Worm (Caenorhabditis elegans) whole organism, L4 larva: ENCODE measurements around the gene K11H3.2.
A peak's percentile ranks its signal among the peaks of the same experiment; 100 is the strongest.

Source experiments
- D1046.2 ChIP-seq: fragments of 200-800 bp; sonication (Bioruptor generic); IDR thresholded peaks from 2 replicates; pipeline ENCODE4 v1.3.6; 2022; ENCODE audit warnings: missing genetic modification characterization, missing compliant biosample characterization
- F37D6.2 ChIP-seq: sonication (generic microtip); optimal IDR thresholded peaks from 2 replicates; lab custom pipeline; 2016; ENCODE audit warnings: mild to moderate bottlenecking, missing genetic modification characterization, missing compliant biosample characterization
- F49E8.2 ChIP-seq: sonication (generic microtip); optimal IDR thresholded peaks from 2 replicates; lab custom pipeline; 2016; ENCODE audit warnings: missing compliant biosample characterization, mild to moderate bottlenecking, missing genetic modification characterization, borderline replicate concordance
- R02D3.7 ChIP-seq: fragments of 150-350 bp; sonication (generic microtip); optimal IDR thresholded peaks from 3 replicates; lab custom pipeline; 2014; ENCODE audit warnings: missing biosample characterization, missing genetic modification characterization
- T26A8.4 ChIP-seq: fragments of 200-800 bp; sonication (Bioruptor generic); IDR thresholded peaks from 2 replicates; pipeline ENCODE4 v1.3.6; 2022; ENCODE audit warnings: missing genetic modification characterization, missing compliant biosample characterization
- Y75B8A.6 ChIP-seq: fragments of 200-800 bp; sonication (Bioruptor generic); IDR thresholded peaks from 2 replicates; pipeline ENCODE4 v1.3.6; 2022; ENCODE audit warnings: missing genetic modification reagents, missing genetic modification characterization, missing compliant biosample characterization
- ZK337.2 ChIP-seq: fragments of 200-800 bp; sonication (Bioruptor generic); IDR thresholded peaks from 2 replicates; pipeline ENCODE4 v1.3.6; 2022; ENCODE audit warnings: missing genetic modification reagents, missing genetic modification characterization, missing compliant biosample characterization
- aha-1 ChIP-seq: fragments of 150-350 bp; peaks from one replicate; lab custom pipeline; 2014; ENCODE audit warnings: missing biosample characterization, missing genetic modification characterization
- ama-1 ChIP-seq: fragments of 150-350 bp; optimal IDR thresholded peaks from 2 replicates; lab custom pipeline; 2014; ENCODE audit warnings: inconsistent platforms, mixed read lengths
- arid-1 ChIP-seq: fragments of 200-800 bp; sonication (Bioruptor generic); conservative IDR thresholded peaks from 2 replicates; pipeline ENCODE4 v1.3.6; 2022; ENCODE audit warnings: missing genetic modification reagents, missing genetic modification characterization, missing compliant biosample characterization
- ceh-28 ChIP-seq: fragments of 150-350 bp; optimal IDR thresholded peaks from 2 replicates; lab custom pipeline; 2014; ENCODE audit warnings: missing biosample characterization, missing genetic modification reagents, missing genetic modification characterization
- ces-1 ChIP-seq: fragments of 150-350 bp; sonication (generic microtip); optimal IDR thresholded peaks from 4 replicates; lab custom pipeline; 2014; ENCODE audit warnings: missing biosample characterization, missing genetic modification reagents, missing genetic modification characterization
- ctbp-1 ChIP-seq: fragments of 200-800 bp; sonication (Bioruptor generic); IDR thresholded peaks from 2 replicates; pipeline ENCODE4 v1.3.6; 2022; ENCODE audit warnings: missing genetic modification reagents, missing genetic modification characterization, missing compliant biosample characterization
- daf-12 ChIP-seq: fragments of 150-350 bp; optimal IDR thresholded peaks from 2 replicates; lab custom pipeline; 2014; ENCODE audit warnings: missing biosample characterization, missing genetic modification reagents, missing genetic modification characterization
- daf-19 ChIP-seq: fragments of 200-800 bp; sonication (Bioruptor generic); conservative IDR thresholded peaks from 2 replicates; pipeline ENCODE4 v1.3.6; 2022; ENCODE audit warnings: missing genetic modification characterization, missing compliant biosample characterization
- dmd-9 ChIP-seq: fragments of 200-800 bp; sonication (Bioruptor generic); IDR thresholded peaks from 2 replicates; pipeline ENCODE4 v1.3.6; 2022; ENCODE audit warnings: missing genetic modification reagents, missing genetic modification characterization, missing compliant biosample characterization
- dve-1 ChIP-seq: sonication (generic microtip); optimal IDR thresholded peaks from 2 replicates; lab custom pipeline; 2017; ENCODE audit warnings: antibody characterized with exemption, mild to moderate bottlenecking, missing genetic modification characterization, missing compliant biosample characterization; ENCODE audit not compliant: insufficient read depth
- egl-43 ChIP-seq: fragments of 200-800 bp; sonication (Bioruptor generic); IDR thresholded peaks from 2 replicates; pipeline ENCODE4 v1.3.6; 2022; ENCODE audit warnings: missing genetic modification reagents, missing genetic modification characterization, missing compliant biosample characterization
- fos-1 ChIP-seq: fragments of 150-350 bp; optimal IDR thresholded peaks from 2 replicates; lab custom pipeline; 2014; ENCODE audit warnings: missing biosample characterization, missing genetic modification characterization
- hlh-11 ChIP-seq: fragments of 200-800 bp; sonication (Bioruptor generic); optimal IDR thresholded peaks from 2 replicates; lab custom pipeline; 2018; ENCODE audit warnings: mild to moderate bottlenecking, missing genetic modification characterization, missing compliant biosample characterization
- hlh-30 ChIP-seq: sonication (generic microtip); optimal IDR thresholded peaks from 2 replicates; lab custom pipeline; 2017; ENCODE audit warnings: antibody characterized with exemption, mild to moderate bottlenecking, missing genetic modification characterization, missing compliant biosample characterization; ENCODE audit not compliant: insufficient read depth
- hmg-1.1 ChIP-seq: fragments of 200-800 bp; sonication (Bioruptor generic); IDR thresholded peaks from 2 replicates; pipeline ENCODE4 v1.3.6; 2022; ENCODE audit warnings: missing genetic modification reagents, missing genetic modification characterization, missing compliant biosample characterization
- lim-7 ChIP-seq: fragments of 200-800 bp; sonication (Bioruptor generic); IDR thresholded peaks from 2 replicates; pipeline ENCODE4 v1.3.6; 2022; ENCODE audit warnings: missing genetic modification characterization, missing compliant biosample characterization
- lin-13 ChIP-seq: fragments of 150-350 bp; optimal IDR thresholded peaks from 2 replicates; lab custom pipeline; 2014; ENCODE audit warnings: missing biosample characterization, missing genetic modification reagents, missing genetic modification characterization
- lin-29 ChIP-seq: fragments of 200-800 bp; sonication (Bioruptor generic); IDR thresholded peaks from 2 replicates; pipeline ENCODE4 v1.3.6; 2022; ENCODE audit warnings: missing genetic modification reagents, missing genetic modification characterization, missing compliant biosample characterization
- lin-38 ChIP-seq: fragments of 200-800 bp; sonication (Bioruptor generic); IDR thresholded peaks from 2 replicates; pipeline ENCODE4 v1.3.6; 2022; ENCODE audit warnings: missing genetic modification reagents, missing genetic modification characterization, missing compliant biosample characterization
- lir-3 ChIP-seq: sonication (generic microtip); optimal IDR thresholded peaks from 2 replicates; lab custom pipeline; 2016; ENCODE audit warnings: mild to moderate bottlenecking, missing genetic modification characterization, missing compliant biosample characterization
- lsy-2 ChIP-seq, 2 experiments: fragments of 150-350 bp in 1 of 2; sonication (generic microtip) in 1 of 2; optimal IDR thresholded peaks; 2 replicates each; lab custom pipeline; 2014 to 2017; ENCODE audit warnings: missing biosample characterization in 2 of 2, missing genetic modification characterization in 2 of 2
- madf-9 ChIP-seq: fragments of 200-800 bp; sonication (Bioruptor generic); conservative IDR thresholded peaks from 2 replicates; pipeline ENCODE4 v1.3.6; 2022; ENCODE audit warnings: missing genetic modification reagents, missing genetic modification characterization, missing compliant biosample characterization
- mdt-29 ChIP-seq: fragments of 200-800 bp; sonication (Bioruptor generic); IDR thresholded peaks from 2 replicates; pipeline ENCODE4 v1.3.6; 2022; ENCODE audit warnings: missing genetic modification reagents, missing genetic modification characterization, missing compliant biosample characterization
- mep-1 ChIP-seq: fragments of 150-350 bp; sonication (generic microtip); optimal IDR thresholded peaks from 3 replicates; lab custom pipeline; 2014; ENCODE audit warnings: missing biosample characterization, missing genetic modification characterization
- mes-2 ChIP-seq: sonication (generic microtip); optimal IDR thresholded peaks from 2 replicates; lab custom pipeline; 2016; ENCODE audit warnings: missing genotype, mild to moderate bottlenecking, missing genetic modification characterization, missing compliant biosample characterization; ENCODE audit not compliant: poor library complexity, severe bottlenecking
- mxl-3 ChIP-seq: fragments of 200-800 bp; sonication (Bioruptor generic); optimal IDR thresholded peaks from 2 replicates; lab custom pipeline; 2018; ENCODE audit warnings: mild to moderate bottlenecking, missing genetic modification characterization, missing compliant biosample characterization
- nhr-11 ChIP-seq: fragments of 150-350 bp; optimal IDR thresholded peaks from 2 replicates; lab custom pipeline; 2014; ENCODE audit warnings: missing biosample characterization, missing genetic modification characterization
- nhr-237 ChIP-seq: sonication (generic microtip); optimal IDR thresholded peaks from 2 replicates; lab custom pipeline; 2017; ENCODE audit warnings: missing biosample characterization, missing genetic modification characterization
- nhr-77 ChIP-seq: fragments of 150-350 bp; optimal IDR thresholded peaks from 2 replicates; lab custom pipeline; 2014; ENCODE audit warnings: missing biosample characterization, missing genetic modification characterization
- pqm-1 ChIP-seq: sonication (generic microtip); optimal IDR thresholded peaks from 2 replicates; lab custom pipeline; 2017; ENCODE audit warnings: missing biosample characterization, missing genetic modification characterization
- rbr-2 ChIP-seq: sonication (generic microtip); optimal IDR thresholded peaks from 2 replicates; lab custom pipeline; 2016; ENCODE audit warnings: missing genotype, missing genetic modification characterization, missing compliant biosample characterization
- saeg-2 ChIP-seq: fragments of 200-800 bp; sonication (Bioruptor generic); IDR thresholded peaks from 2 replicates; pipeline ENCODE4 v1.3.6; 2022; ENCODE audit warnings: missing genetic modification reagents, missing genetic modification characterization, missing compliant biosample characterization
- set-16 ChIP-seq: fragments of 200-800 bp; sonication (Bioruptor generic); IDR thresholded peaks from 2 replicates; pipeline ENCODE4 v1.3.6; 2022; ENCODE audit warnings: missing genetic modification reagents, missing genetic modification characterization, missing compliant biosample characterization
- snpc-1.2 ChIP-seq: fragments of 200-800 bp; sonication (Bioruptor generic); IDR thresholded peaks from 2 replicates; pipeline ENCODE4 v1.3.6; 2022; ENCODE audit warnings: missing genetic modification reagents, missing genetic modification characterization, missing compliant biosample characterization
- snpc-4 ChIP-seq: fragments of 150-350 bp; optimal IDR thresholded peaks from 2 replicates; lab custom pipeline; 2014; ENCODE audit warnings: missing biosample characterization, missing genetic modification characterization
- unc-130 ChIP-seq: sonication (generic microtip); optimal IDR thresholded peaks from 2 replicates; lab custom pipeline; 2016; ENCODE audit warnings: missing genetic modification reagents, missing genetic modification characterization, missing compliant biosample characterization
- unc-62 ChIP-seq, 3 experiments: fragments of 150-350 bp in 1 of 3; sonication (generic microtip); optimal IDR thresholded peaks in 2 of 3; peaks in 1 of 3; 1 replicate in 1 of 3; 2 replicates in 2 of 3; lab custom pipeline; 2014 to 2017; ENCODE audit warnings: missing biosample characterization in 3 of 3, missing genetic modification characterization in 3 of 3, missing genetic modification reagents in 3 of 3, missing genotype in 1 of 3
- zfp-3 ChIP-seq: fragments of 200-800 bp; sonication (Bioruptor generic); conservative IDR thresholded peaks from 2 replicates; pipeline ENCODE4 v1.3.6; 2022; ENCODE audit warnings: missing genetic modification reagents, missing genetic modification characterization, missing compliant biosample characterization
- ztf-11 ChIP-seq: fragments of 150-350 bp; optimal IDR thresholded peaks from 2 replicates; lab custom pipeline; 2014; ENCODE audit warnings: missing biosample characterization, missing genetic modification characterization

K11H3.2 gene

DNA sequence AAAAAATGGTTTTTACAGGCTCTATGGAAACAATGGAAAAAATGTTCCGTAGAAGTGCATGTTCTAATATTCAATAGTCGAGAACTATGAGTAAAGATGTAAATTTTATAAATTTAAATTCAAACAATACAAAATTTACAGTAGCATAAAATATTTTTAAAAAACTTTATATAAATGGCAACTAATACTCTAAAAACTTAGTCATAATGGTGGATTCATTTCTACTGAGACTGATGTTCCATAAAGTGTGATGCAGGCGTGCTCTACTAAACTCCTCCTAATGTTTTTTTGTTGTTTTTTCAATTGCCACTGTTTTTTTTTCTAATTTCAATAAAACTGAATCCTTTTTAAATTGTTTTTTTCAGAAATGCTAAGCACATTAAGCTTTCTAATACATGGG is 38.0 kb upstream of the K11H3.2 start, which contains the start of gene gtap-2 (continued):
- TF ChIP-seq lim-7 (no peak), daf-19 (GFP tag; lab: Robert Waterston, UW) (no peak), D1046.2 (GFP tag; lab: Robert Waterston, UW) (no peak), saeg-2 (GFP tag; lab: Robert Waterston, UW) (no peak), fos-1 (tag; lab: Kevin White, UChicago) (no peak), mxl-3 (GFP tag; lab: Kevin White, UChicago) (no peak)

DNA sequence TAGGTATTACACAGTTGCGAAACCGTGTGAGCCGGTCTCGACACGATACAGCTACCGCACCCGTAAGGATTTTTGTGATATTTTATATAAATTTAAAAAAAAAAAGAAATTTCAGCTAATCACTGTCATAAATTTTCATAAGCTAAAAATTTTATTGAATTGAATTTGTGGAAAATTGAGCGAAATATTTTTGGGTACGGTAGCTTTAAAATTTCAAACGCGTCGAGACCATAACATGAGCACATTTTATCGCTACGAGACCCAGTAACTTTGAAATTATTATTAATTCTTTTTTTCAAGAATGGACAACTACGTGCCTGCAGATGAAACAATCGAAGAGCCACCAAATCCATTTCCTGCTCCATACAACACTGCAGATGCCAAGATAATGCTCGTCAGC is 33.0 kb upstream of the K11H3.2 start, which contains the start of gene ZK632.14:
Gene ZK632.14, plus strand, starts transcription at position 301 of the 400 bp plus-strand sequence.
- TF ChIP-seq T26A8.4 (GFP tag; lab: Robert Waterston, UW) (0 out of 2 replicates have a peak, but pooled peaks have one; percentile 13), lsy-2 (tag; optimal IDR thresholded peaks at IDR 0.05; lab: Kevin White, UChicago) (no peak), snpc-4 (tag; lab: Kevin White, UChicago) (no peak)

DNA sequence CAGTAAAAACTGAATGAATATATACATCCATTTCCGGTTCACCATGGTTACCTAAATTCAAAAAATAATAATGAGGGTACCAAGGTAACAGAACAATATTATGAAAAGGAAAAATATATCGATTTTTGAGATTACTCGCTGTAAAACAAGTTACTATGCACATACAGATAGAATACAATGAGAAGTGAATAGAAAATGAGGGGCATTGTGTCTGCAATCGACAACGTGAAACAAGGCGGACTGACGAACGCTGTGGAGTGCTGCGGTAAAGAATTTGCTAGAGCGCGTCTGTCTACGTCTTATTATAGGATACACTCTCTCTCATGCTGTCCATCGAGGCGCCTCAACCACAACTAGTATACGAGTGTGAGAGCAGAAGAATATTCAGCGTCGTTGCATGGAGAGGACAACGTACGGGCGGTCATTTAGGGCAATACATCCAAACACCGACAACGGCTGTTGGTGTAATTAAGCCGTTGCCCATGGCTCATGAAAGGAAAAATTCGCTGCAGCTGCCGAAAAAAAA is 29.0 kb upstream of the K11H3.2 start, which contains the start of gene cnx-1:
Gene cnx-1, minus strand, starts transcription at position 51 of the 526 bp plus-strand sequence.
- TF ChIP-seq ama-1 (lab: Kevin White, UChicago) (no peak), pqm-1 (tag; lab: Kevin White, UChicago) (no peak), nhr-77 (tag; lab: Kevin White, UChicago) (no peak), mes-2 (tag; lab: Kevin White, UChicago) (peak; percentile 41), rbr-2 (tag; lab: Kevin White, UChicago) (peak; percentile 33), ctbp-1 (GFP tag; lab: Robert Waterston, UW) (no peak), F49E8.2 (tag; lab: Kevin White, UChicago) (no peak), hlh-30 (tag; lab: Kevin White, UChicago) (no peak), mxl-3 (GFP tag; lab: Kevin White, UChicago) (peak; percentile 45), lin-29 (GFP tag; lab: Robert Waterston, UW) (no peak), nhr-237 (tag; lab: Kevin White, UChicago) (no peak), lin-38 (GFP tag; lab: Robert Waterston, UW) (no peak), Y75B8A.6 (GFP tag; lab: Robert Waterston, UW) (no peak), lsy-2 (tag; optimal IDR thresholded peaks at IDR 0.05; lab: Kevin White, UChicago) (peak in 1 of 2 experiments; percentile 52), lin-13 (GFP tag; lab: Kevin White, UChicago) (no peak), F37D6.2 (tag; lab: Kevin White, UChicago) (no peak), set-16 (GFP tag; lab: Robert Waterston, UW) (no peak), R02D3.7 (tag; lab: Kevin White, UChicago) (no peak), D1046.2 (GFP tag; lab: Robert Waterston, UW) (no peak), nhr-11 (tag; lab: Kevin White, UChicago) (peak; percentile 30), zfp-3 (no peak), mdt-29 (GFP tag; lab: Robert Waterston, UW) (no peak), ceh-28 (peak; percentile 28), snpc-4 (tag; lab: Kevin White, UChicago) (no peak), dmd-9 (no peak), ces-1 (GFP tag; lab: Kevin White, UChicago) (no peak), daf-12 (tag; lab: Kevin White, UChicago) (no peak), unc-130 (GFP tag; lab: Kevin White, UChicago) (no peak), ztf-11 (tag; lab: Kevin White, UChicago) (no peak), egl-43 (peak; percentile 55; the same call in 1 of the 2 replicates), ZK337.2 (no peak), lir-3 (tag; lab: Kevin White, UChicago) (no peak), arid-1 (no peak), hmg-1.1 (GFP tag; lab: Robert Waterston, UW) (no peak; the same call in none of the 2 replicates), madf-9 (GFP tag; lab: Robert Waterston, UW) (no peak), unc-62 (GFP tag; optimal IDR thresholded peaks at IDR 0.05 in 1 of 2; lab: Kevin White, UChicago) (no peak), unc-62 (tag; optimal IDR thresholded peaks at IDR 0.05; lab: Kevin White, UChicago) (no peak), dve-1 (tag; lab: Kevin White, UChicago) (peak; percentile 22), mep-1 (tag; lab: Kevin White, UChicago) (peak; percentile 43), hlh-11 (peak; percentile 16), snpc-1.2 (GFP tag; lab: Robert Waterston, UW) (no peak), aha-1 (tag; lab: Kevin White, UChicago) (peak; percentile 84)
